Worm (Caenorhabditis elegans) whole organism, mixed stage, embryonic: Measurements from ENCODE around the gene cit-1.2.

Source experiments
- M03D4.4 ChIP-seq: sonication (generic microtip); optimal IDR thresholded peaks from 2 replicates; lab custom pipeline; 2017; ENCODE audit warnings: mild to moderate bottlenecking, missing genetic modification characterization, missing compliant biosample characterization
- bed-3 ChIP-seq: fragments of 200-800 bp; sonication (Bioruptor generic); optimal IDR thresholded peaks from 3 replicates; lab custom pipeline; 2018; ENCODE audit warnings: mild to moderate bottlenecking, missing genetic modification characterization, moderate library complexity, missing compliant biosample characterization
- elt-3 ChIP-seq: fragments of 150-350 bp; optimal IDR thresholded peaks from 2 replicates; lab custom pipeline; 2014; ENCODE audit warnings: missing biosample characterization, missing genetic modification characterization
- flh-1 ChIP-seq: fragments of 200-800 bp; sonication (Bioruptor generic); optimal IDR thresholded peaks from 2 replicates; lab custom pipeline; 2018; ENCODE audit warnings: mild to moderate bottlenecking, missing genetic modification characterization, moderate library complexity, missing compliant biosample characterization
- ham-2 ChIP-seq: fragments of 200-800 bp; sonication (Bioruptor generic); optimal IDR thresholded peaks from 2 replicates; lab custom pipeline; 2018; ENCODE audit warnings: mild to moderate bottlenecking, missing genetic modification characterization, missing compliant biosample characterization
- lsy-2 ChIP-seq: fragments of 150-350 bp; optimal IDR thresholded peaks from 2 replicates; lab custom pipeline; 2014; ENCODE audit warnings: missing biosample characterization, missing genetic modification characterization
- nhr-12 ChIP-seq: fragments of 150-350 bp; optimal IDR thresholded peaks from 2 replicates; lab custom pipeline; 2014; ENCODE audit warnings: missing biosample characterization, missing genetic modification characterization
- nhr-237 ChIP-seq: fragments of 150-350 bp; optimal IDR thresholded peaks from 2 replicates; lab custom pipeline; 2014; ENCODE audit warnings: missing biosample characterization, missing genetic modification characterization
- nhr-28 ChIP-seq: fragments of 150-350 bp; optimal IDR thresholded peaks from 2 replicates; lab custom pipeline; 2014; ENCODE audit warnings: missing biosample characterization, missing genetic modification characterization
- nhr-76 ChIP-seq: sonication (generic microtip); optimal IDR thresholded peaks from 2 replicates; lab custom pipeline; 2017; ENCODE audit warnings: missing biosample characterization, missing genetic modification characterization
- tbx-8 ChIP-seq: fragments of 200-800 bp; sonication (Bioruptor generic); optimal IDR thresholded peaks from 2 replicates; lab custom pipeline; 2018; ENCODE audit warnings: mild to moderate bottlenecking, missing genetic modification characterization, moderate library complexity, missing compliant biosample characterization
- unc-39 ChIP-seq: fragments of 150-350 bp; optimal IDR thresholded peaks from 2 replicates; lab custom pipeline; 2014; ENCODE audit warnings: missing biosample characterization, missing genetic modification characterization
- unc-62 ChIP-seq: fragments of 150-350 bp; optimal IDR thresholded peaks from 2 replicates; lab custom pipeline; 2014; ENCODE audit warnings: missing biosample characterization, missing genetic modification reagents, missing genetic modification characterization

DNA sequence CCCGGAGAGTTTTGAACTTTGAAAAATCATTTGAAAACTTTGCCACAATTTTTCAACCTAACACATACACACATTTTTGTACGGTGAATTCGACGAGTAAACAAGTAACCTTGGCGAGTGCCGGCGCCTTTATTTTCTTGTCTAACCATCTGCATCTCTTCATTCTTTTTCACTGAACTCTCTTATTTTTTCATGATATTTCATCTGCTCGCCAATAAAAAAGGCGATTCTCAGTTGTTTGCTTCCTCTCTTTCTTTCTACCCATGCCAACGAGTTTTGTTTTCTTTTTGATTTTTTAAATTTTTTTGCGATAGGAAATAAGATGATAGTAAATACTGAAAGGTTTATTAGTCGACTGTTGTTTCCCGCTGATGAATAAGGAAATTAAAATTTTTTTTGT is 31.8 kb upstream of the cit-1.2 start:
- TF ChIP-seq unc-39 (tag; lab: Kevin White, UChicago) = no peak
- no peak for TF ChIP-seq nhr-12 (tag; lab: Kevin White, UChicago)
- TF ChIP-seq nhr-76 (tag; lab: Kevin White, UChicago) = no peak
- no peak for TF ChIP-seq unc-62 (GFP tag; lab: Kevin White, UChicago)
- TF ChIP-seq M03D4.4 (tag; lab: Kevin White, UChicago) = no peak
- no peak for TF ChIP-seq tbx-8
- no peak for TF ChIP-seq nhr-237
- TF ChIP-seq ham-2 (GFP tag; lab: Kevin White, UChicago) = no peak
- TF ChIP-seq bed-3 (GFP tag; lab: Kevin White, UChicago) = no peak
- no peak for TF ChIP-seq flh-1 (GFP tag; lab: Kevin White, UChicago)
- no peak for TF ChIP-seq nhr-28 (tag; lab: Kevin White, UChicago)
- no peak for TF ChIP-seq lsy-2 (tag; lab: Kevin White, UChicago)
- TF ChIP-seq elt-3 (tag; lab: Kevin White, UChicago) = no peak
